Worm (Caenorhabditis elegans) whole organism, midembryonic: ENCODE data around the gene ZC395.4.

Experiments
- T22C8.4 ChIP-seq: fragments of 200-800 bp; sonication (Bioruptor generic); IDR thresholded peaks from 2 replicates; pipeline ENCODE4 v1.3.6; 2022; ENCODE audit warnings: missing genetic modification characterization, missing compliant biosample characterization
- cog-1 ChIP-seq: sonication (generic microtip); optimal IDR thresholded peaks from 2 replicates; lab custom pipeline; 2016; ENCODE audit warnings: missing genetic modification characterization, missing compliant biosample characterization
- flt-1 ChIP-seq: fragments of 200-800 bp; sonication (Bioruptor generic); IDR thresholded peaks from 2 replicates; pipeline ENCODE4 v1.3.6; 2022; ENCODE audit warnings: missing genetic modification characterization, missing compliant biosample characterization
- ztf-23 ChIP-seq: fragments of 200-800 bp; sonication (Bioruptor generic); IDR thresholded peaks from 2 replicates; pipeline ENCODE4 v1.3.6; 2022; ENCODE audit warnings: missing genetic modification reagents, missing genetic modification characterization, missing compliant biosample characterization

ce11 chrIII:5236104-5236503, 33.8 kb upstream of the ZC395.4 start, which contains the start of gene prx-10:
- no peak for TF ChIP-seq flt-1 (GFP tag; lab: Robert Waterston, UW)
- no peak for TF ChIP-seq ztf-23
- no peak for TF ChIP-seq T22C8.4 (GFP tag; lab: Robert Waterston, UW)
- no peak for TF ChIP-seq cog-1
